Worm (Caenorhabditis elegans): ENCODE measurements around the gene sru-6.

DNA sequence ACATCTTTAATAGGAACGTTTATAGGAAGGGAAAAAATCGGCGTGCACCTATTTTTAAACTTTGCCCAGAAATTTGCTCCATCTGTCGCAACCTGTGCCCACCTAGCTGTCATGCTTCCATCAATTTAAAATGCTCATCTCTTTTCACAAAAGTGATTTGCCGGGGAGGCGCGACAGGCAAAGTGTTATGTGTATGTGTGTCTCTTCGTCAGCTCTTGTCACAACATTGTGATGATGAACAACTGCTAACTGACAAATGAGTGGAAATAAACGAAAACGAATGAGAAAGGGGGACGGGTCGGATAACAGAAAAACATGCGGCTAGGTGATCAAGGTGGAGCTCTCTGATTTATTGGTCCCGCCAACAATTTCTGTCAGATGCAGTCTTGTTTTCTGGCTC is 47.8 kb downstream of the sru-6 start:
- TF ChIP-seq dao-5 (tag; optimal IDR thresholded peaks at IDR 0.05) = no peak
- no peak for TF ChIP-seq W03F9.2 (tag; optimal IDR thresholded peaks at IDR 0.05)
- no peak for TF ChIP-seq him-1 (tag; optimal IDR thresholded peaks at IDR 0.05)
